Worm (Caenorhabditis elegans): ENCODE data around the gene F36H5.10.

DNA sequence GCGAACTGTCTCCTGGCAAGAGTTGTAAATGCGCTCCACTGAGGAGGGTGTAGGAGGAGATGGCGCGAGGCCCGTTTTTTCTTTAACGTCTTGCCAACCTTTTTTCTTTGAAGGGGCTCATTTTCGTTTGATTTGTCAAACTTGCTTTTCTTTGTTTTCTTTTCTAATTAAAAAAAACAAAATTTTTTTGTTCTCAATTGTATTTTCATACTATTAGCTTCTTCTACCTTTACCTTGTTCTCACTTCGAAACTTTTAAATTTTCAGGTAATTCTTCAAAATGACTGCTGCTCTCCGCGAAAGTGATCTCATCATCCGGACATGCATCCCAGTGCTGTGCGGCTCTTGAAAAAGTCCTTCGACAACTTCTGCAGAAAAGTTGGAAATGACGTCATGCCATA is 47.2 kb upstream of the F36H5.10 start, which contains the start of gene fbxa-184:
- no peak for TF ChIP-seq dao-5 (tag; optimal IDR thresholded peaks at IDR 0.05)
- TF ChIP-seq W03F9.2 (tag; optimal IDR thresholded peaks at IDR 0.05): no peak
- no peak for TF ChIP-seq him-1 (tag; optimal IDR thresholded peaks at IDR 0.05)

Measured in whole organism, L4/young adult.